Worm (Caenorhabditis elegans) whole organism, L2 larva: Measurements from ENCODE around the gene fis-2.
A peak's percentile ranks its signal among the peaks of the same experiment; 100 is the strongest.

Experiments
- C34F6.9 ChIP-seq: fragments of 150-350 bp; optimal IDR thresholded peaks from 2 replicates; lab custom pipeline; 2014; ENCODE audit warnings: missing biosample characterization, missing genetic modification characterization
- F13H6.1 ChIP-seq: sonication (generic microtip); optimal IDR thresholded peaks from 2 replicates; lab custom pipeline; 2016; ENCODE audit warnings: missing genetic modification characterization, missing compliant biosample characterization
- R02D3.7 ChIP-seq: fragments of 150-350 bp; optimal IDR thresholded peaks from 2 replicates; lab custom pipeline; 2014; ENCODE audit warnings: missing biosample characterization, missing genetic modification characterization
- Y55F3AM.14 ChIP-seq: fragments of 200-800 bp; sonication (Bioruptor generic); optimal IDR thresholded peaks from 2 replicates; lab custom pipeline; 2018; ENCODE audit warnings: mild to moderate bottlenecking, missing genetic modification characterization, missing compliant biosample characterization
- ama-1 ChIP-seq: fragments of 150-350 bp; optimal IDR thresholded peaks from 2 replicates; lab custom pipeline; 2018; ENCODE audit warnings: inconsistent platforms
- blmp-1 ChIP-seq: sonication (generic microtip); optimal IDR thresholded peaks from 2 replicates; lab custom pipeline; 2017; ENCODE audit warnings: missing genetic modification characterization, mild to moderate bottlenecking, missing compliant biosample characterization, antibody characterized with exemption, moderate library complexity; ENCODE audit not compliant: insufficient read depth
- ceh-16 ChIP-seq: fragments of 150-350 bp; optimal IDR thresholded peaks from 2 replicates; lab custom pipeline; 2014; ENCODE audit warnings: missing biosample characterization, missing genetic modification characterization
- crh-2 ChIP-seq: sonication (generic microtip); optimal IDR thresholded peaks from 2 replicates; lab custom pipeline; 2017; ENCODE audit warnings: missing biosample characterization, missing genetic modification characterization
- dmd-4 ChIP-seq: sonication (generic microtip); optimal IDR thresholded peaks from 2 replicates; lab custom pipeline; 2017; ENCODE audit warnings: missing biosample characterization, missing genetic modification characterization
- elt-3 ChIP-seq: sonication (generic microtip); optimal IDR thresholded peaks from 2 replicates; lab custom pipeline; 2017; ENCODE audit warnings: missing biosample characterization, missing genetic modification characterization
- fos-1 ChIP-seq: fragments of 150-350 bp; optimal IDR thresholded peaks from 2 replicates; lab custom pipeline; 2014; ENCODE audit warnings: missing biosample characterization, missing genetic modification characterization
- lin-11 ChIP-seq: fragments of 150-350 bp; sonication (generic microtip); optimal IDR thresholded peaks from 2 replicates; lab custom pipeline; 2014; ENCODE audit warnings: missing biosample characterization, missing genetic modification characterization, inconsistent platforms, mixed read lengths
- lin-13 ChIP-seq: fragments of 150-350 bp; optimal IDR thresholded peaks from 2 replicates; lab custom pipeline; 2014; ENCODE audit warnings: missing biosample characterization, missing genetic modification reagents, missing genetic modification characterization
- lin-39 ChIP-seq: fragments of 150-350 bp; optimal IDR thresholded peaks from 2 replicates; lab custom pipeline; 2014; ENCODE audit warnings: missing biosample characterization, missing genetic modification reagents, missing genetic modification characterization
- lsy-2 ChIP-seq, 2 experiments: fragments of 150-350 bp in 1 of 2; sonication (generic microtip) in 1 of 2; optimal IDR thresholded peaks; 2 replicates each; lab custom pipeline; 2014 to 2017; ENCODE audit warnings: missing biosample characterization in 2 of 2, missing genetic modification characterization in 2 of 2
- mab-5 ChIP-seq: fragments of 150-350 bp; optimal IDR thresholded peaks from 2 replicates; lab custom pipeline; 2014; ENCODE audit warnings: missing biosample characterization, missing genetic modification characterization
- mdl-1 ChIP-seq, 2 experiments: fragments of 150-350 bp in 1 of 2; sonication (generic microtip) in 1 of 2; optimal IDR thresholded peaks; 2 replicates each; lab custom pipeline; 2017; ENCODE audit warnings: missing biosample characterization in 2 of 2, missing genetic modification characterization in 2 of 2
- nhr-10 ChIP-seq: sonication (generic microtip); optimal IDR thresholded peaks from 2 replicates; lab custom pipeline; 2017; ENCODE audit warnings: missing biosample characterization, missing genetic modification characterization
- nhr-129 ChIP-seq: fragments of 150-350 bp; optimal IDR thresholded peaks from 2 replicates; lab custom pipeline; 2014; ENCODE audit warnings: missing biosample characterization, missing genetic modification characterization
- nhr-21 ChIP-seq: fragments of 150-350 bp; optimal IDR thresholded peaks from 2 replicates; lab custom pipeline; 2014; ENCODE audit warnings: missing biosample characterization, missing genetic modification characterization
- nhr-25 ChIP-seq: fragments of 150-350 bp; sonication (generic microtip); optimal IDR thresholded peaks from 3 replicates; lab custom pipeline; 2014; ENCODE audit warnings: missing biosample characterization, missing genetic modification characterization
- nhr-6 ChIP-seq: fragments of 150-350 bp; optimal IDR thresholded peaks from 2 replicates; lab custom pipeline; 2014; ENCODE audit warnings: missing biosample characterization, missing genetic modification characterization
- nhr-77 ChIP-seq: fragments of 150-350 bp; optimal IDR thresholded peaks from 2 replicates; lab custom pipeline; 2014; ENCODE audit warnings: missing biosample characterization, missing genetic modification characterization
- peb-1 ChIP-seq: fragments of 150-350 bp; optimal IDR thresholded peaks from 2 replicates; lab custom pipeline; 2014; ENCODE audit warnings: missing biosample characterization, missing genetic modification characterization
- sem-4 ChIP-seq: fragments of 150-350 bp; optimal IDR thresholded peaks from 2 replicates; lab custom pipeline; 2014; ENCODE audit warnings: missing biosample characterization, missing genetic modification reagents, missing genetic modification characterization
- sma-9 ChIP-seq, 2 experiments: fragments of 150-350 bp in 1 of 2; sonication (generic microtip) in 1 of 2; optimal IDR thresholded peaks; 2 replicates each; lab custom pipeline; 2014 to 2016; ENCODE audit warnings: missing genetic modification characterization in 2 of 2, mild to moderate bottlenecking in 1 of 2, missing biosample characterization in 1 of 2, missing compliant biosample characterization in 1 of 2, missing genetic modification reagents in 1 of 2, moderate library complexity in 1 of 2
- unc-39 ChIP-seq: fragments of 150-350 bp; optimal IDR thresholded peaks from 2 replicates; lab custom pipeline; 2014; ENCODE audit warnings: missing biosample characterization, missing genetic modification characterization
- unc-55 ChIP-seq: fragments of 150-350 bp; sonication (generic microtip); optimal IDR thresholded peaks from 3 replicates; lab custom pipeline; 2014; ENCODE audit warnings: missing biosample characterization, missing genetic modification reagents, missing genetic modification characterization
- zag-1 ChIP-seq: fragments of 150-350 bp; optimal IDR thresholded peaks from 2 replicates; lab custom pipeline; 2014; ENCODE audit warnings: missing biosample characterization, missing genetic modification characterization
- ztf-1 ChIP-seq: fragments of 200-800 bp; sonication (Bioruptor generic); conservative IDR thresholded peaks from 2 replicates; pipeline ENCODE4 v1.3.6; 2022; ENCODE audit warnings: missing genetic modification characterization, missing compliant biosample characterization
- ztf-11 ChIP-seq: sonication (generic microtip); optimal IDR thresholded peaks from 2 replicates; lab custom pipeline; 2017; ENCODE audit warnings: missing biosample characterization, missing genetic modification characterization
- ztf-4 ChIP-seq: fragments of 150-350 bp; optimal IDR thresholded peaks from 2 replicates; lab custom pipeline; 2014; ENCODE audit warnings: missing biosample characterization, missing genetic modification characterization

The fis-2 gene

ce11 chrX:8270971-8271553, 14.0 kb downstream of the fis-2 start, which contains the start of gene cutl-29:
Gene cutl-29, minus strand, starts transcription at chrX:8271021.
- TF ChIP-seq ztf-1: no peak
- TF ChIP-seq mab-5 (tag; lab: Kevin White, UChicago): no peak
- TF ChIP-seq crh-2 (tag; lab: Kevin White, UChicago): no peak

DNA sequence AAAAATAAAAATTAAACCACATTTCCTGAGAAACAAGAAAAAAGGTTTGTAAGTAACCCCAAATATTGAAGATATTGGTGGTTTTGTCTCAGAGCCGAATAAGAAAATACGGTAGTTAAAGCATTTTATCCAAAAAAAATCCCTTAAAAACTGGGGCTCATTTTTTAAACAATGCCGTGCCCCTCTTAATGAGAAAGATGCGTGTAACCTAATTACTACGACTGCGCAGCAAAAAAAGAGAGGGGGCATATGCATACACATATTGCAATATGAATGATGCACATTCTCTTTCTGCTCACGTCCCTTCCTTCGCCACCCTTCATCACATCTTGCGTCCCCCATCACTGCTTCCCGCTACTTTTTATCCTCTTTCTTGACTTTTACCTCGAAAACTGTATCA, 16.9 kb downstream of the fis-2 start:
- TF ChIP-seq nhr-6 (tag; lab: Kevin White, UChicago): no peak
- no peak for TF ChIP-seq nhr-77
- TF ChIP-seq ceh-16: no peak
- TF ChIP-seq unc-55 (GFP tag; lab: Kevin White, UChicago): no peak
- no peak for TF ChIP-seq peb-1
- TF ChIP-seq R02D3.7 (tag; lab: Kevin White, UChicago): no peak
- no peak for TF ChIP-seq ztf-1
- TF ChIP-seq unc-39 (tag; lab: Kevin White, UChicago): no peak
- no peak for TF ChIP-seq ztf-4 (tag; lab: Kevin White, UChicago)
- TF ChIP-seq Y55F3AM.14 (GFP tag; lab: Kevin White, UChicago): no peak
- no peak for TF ChIP-seq lin-11
- TF ChIP-seq blmp-1 (tag; lab: Kevin White, UChicago): no peak
- no peak for TF ChIP-seq C34F6.9 (tag; lab: Kevin White, UChicago)
- TF ChIP-seq dmd-4 (tag; lab: Kevin White, UChicago): no peak
- TF ChIP-seq fos-1 (tag; lab: Kevin White, UChicago): no peak

DNA sequence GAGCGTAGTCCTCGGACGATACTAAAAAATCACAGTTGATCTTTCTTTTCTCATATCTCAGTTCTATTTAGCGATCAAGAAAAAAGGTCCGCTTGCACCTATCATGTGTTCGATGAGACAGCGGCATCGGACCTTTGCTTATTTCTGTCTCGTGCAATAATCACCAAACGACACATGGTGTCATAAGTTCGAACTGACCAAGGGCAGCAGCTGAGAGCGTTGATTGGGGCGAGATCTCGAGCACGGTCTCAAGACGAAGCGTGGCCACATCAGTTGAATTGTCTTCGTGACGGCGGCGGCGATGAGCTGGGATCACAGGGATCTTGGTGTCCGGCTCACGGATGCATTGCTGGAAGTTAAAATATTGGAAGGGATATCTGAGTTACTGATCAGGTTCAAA, 22.3 kb downstream of the fis-2 start:
- TF ChIP-seq unc-55 (GFP tag; lab: Kevin White, UChicago): no peak
- peak; percentile 38 for TF ChIP-seq nhr-129 (tag; lab: Kevin White, UChicago)
- TF ChIP-seq, all 48 proteins: peak for 1

- no peak for TF ChIP-seq crh-2 (tag; lab: Kevin White, UChicago)
- TF ChIP-seq elt-3 (tag; lab: Kevin White, UChicago): no peak
- TF ChIP-seq ama-1 (lab: Kevin White, UChicago): no peak
- TF ChIP-seq lin-13: no peak
Observed at ce11 chrX:8261125-8261684, 23.8 kb downstream of the fis-2 start, which contains the start of gene M60.7. Gene M60.7, minus strand, starts transcription at chrX:8261175.

DNA sequence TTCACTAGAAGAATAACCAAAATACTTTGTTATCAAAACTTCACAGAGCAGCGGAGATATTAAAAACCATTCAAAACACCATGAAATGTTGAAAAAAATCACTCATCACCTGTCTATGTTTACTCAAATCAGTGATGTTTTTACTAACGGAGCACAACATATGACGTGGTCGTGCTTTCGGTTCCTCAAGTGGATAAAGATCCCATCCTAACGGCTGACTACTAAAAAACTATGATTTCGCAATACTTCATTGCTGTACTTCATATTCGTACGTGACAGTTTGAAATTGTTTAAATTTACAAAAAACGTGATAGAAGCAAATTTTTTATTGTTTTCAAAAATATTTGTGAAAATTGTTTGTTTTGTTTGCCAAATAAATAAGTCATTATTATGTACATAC, 27.3 kb downstream of the fis-2 start:
- TF ChIP-seq nhr-129 (tag; lab: Kevin White, UChicago) (peak; percentile 62), unc-55 (GFP tag; lab: Kevin White, UChicago) (no peak), mdl-1 (tag; optimal IDR thresholded peaks at IDR 0.05; lab: Kevin White, UChicago) (no peak)

ce11 chrX:8255433-8255832, 29.6 kb downstream of the fis-2 start:
- TF ChIP-seq lsy-2 (tag; optimal IDR thresholded peaks at IDR 0.05; lab: Kevin White, UChicago) (no peak), Y55F3AM.14 (GFP tag; lab: Kevin White, UChicago) (no peak), nhr-21 (no peak), ztf-11 (no peak), nhr-25 (peak; percentile 64), blmp-1 (tag; lab: Kevin White, UChicago) (peak; percentile 93), sma-9 (GFP tag; optimal IDR thresholded peaks at IDR 0.05; lab: Kevin White, UChicago) (peak; percentile 7), sma-9 (tag; optimal IDR thresholded peaks at IDR 0.05; lab: Kevin White, UChicago) (no peak), mab-5 (tag; lab: Kevin White, UChicago) (no peak)

DNA sequence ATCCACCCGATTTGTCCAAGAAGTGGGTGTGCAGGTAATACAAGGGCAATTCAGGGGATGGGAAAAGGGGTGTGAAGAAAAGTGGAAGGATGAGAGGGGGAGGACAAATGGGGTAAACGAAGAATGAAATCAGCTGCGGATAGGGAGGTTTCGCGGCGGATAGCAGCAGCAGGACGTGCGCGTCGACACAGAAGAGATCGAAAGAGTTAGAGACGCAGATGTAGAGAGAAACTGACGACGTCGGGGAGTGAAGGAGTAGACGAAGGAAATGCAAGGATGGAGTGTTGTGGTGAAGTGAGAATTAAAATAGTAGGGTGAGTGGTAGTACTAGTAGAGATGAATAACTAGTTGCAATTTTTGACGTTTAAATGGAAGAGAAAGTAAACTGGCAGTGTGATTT, 32.7 kb downstream of the fis-2 start, which contains the start of gene M60.6:
M60.6 (minus strand) TSS at position 166 of the 400 bp plus-strand sequence.
- TF ChIP-seq nhr-25 (peak; percentile 54), mdl-1 (tag; optimal IDR thresholded peaks at IDR 0.05; lab: Kevin White, UChicago) (peak in 1 of 2 experiments; percentile 13), nhr-21 (peak; percentile 2), lsy-2 (tag; optimal IDR thresholded peaks at IDR 0.05; lab: Kevin White, UChicago) (peak in 1 of 2 experiments; percentile 32), C34F6.9 (tag; lab: Kevin White, UChicago) (peak; percentile 23), lin-39 (tag; lab: Kevin White, UChicago) (no peak), nhr-10 (tag; lab: Kevin White, UChicago) (no peak), sma-9 (GFP tag; optimal IDR thresholded peaks at IDR 0.05; lab: Kevin White, UChicago) (peak; percentile 56), sma-9 (tag; optimal IDR thresholded peaks at IDR 0.05; lab: Kevin White, UChicago) (no peak), F13H6.1 (tag; lab: Kevin White, UChicago) (peak; percentile 9), unc-55 (GFP tag; lab: Kevin White, UChicago) (peak; percentile 75), nhr-129 (tag; lab: Kevin White, UChicago) (peak; percentile 62), sem-4 (tag; lab: Kevin White, UChicago) (peak; percentile 8), peb-1 (no peak), zag-1 (peak; percentile 51)
- TF ChIP-seq, all 48 proteins: peak for 11
